Worm (Caenorhabditis elegans): ENCODE data around the gene cct-8.

- TF ChIP-seq ztf-3 (GFP tag; optimal IDR thresholded peaks at IDR 0.05) (no peak), nhr-120 (GFP tag; IDR thresholded peaks at IDR 0.05) (no peak), tbp1 (GFP tag; optimal IDR thresholded peaks at IDR 0.05) (no peak), repo-1 (tag; optimal IDR thresholded peaks at IDR 0.05) (no peak), Y79H2A.3 (GFP tag; conservative IDR thresholded peaks at IDR 0.05) (no peak), T07F8.4 (tag; optimal IDR thresholded peaks at IDR 0.05) (no peak), nhr-90 (tag; optimal IDR thresholded peaks at IDR 0.05) (no peak), nhr-179 (tag; optimal IDR thresholded peaks at IDR 0.05) (no peak)
These were observed 49.4 kb downstream of the cct-8 start, which contains the start of gene Y55F3AM.11 for ce11 chrIV:1044287-1044686.

All from whole organism, young adult.